Worm (Caenorhabditis elegans) whole organism, L3 larva: ENCODE measurements around the gene srw-56.

ENCODE experiments used
- ama-1 ChIP-seq: fragments of 150-350 bp; optimal IDR thresholded peaks from 2 replicates; lab custom pipeline; 2018
- ceh-9 ChIP-seq: sonication (generic microtip); optimal IDR thresholded peaks from 2 replicates; lab custom pipeline; 2018; ENCODE audit warnings: missing biosample characterization, missing genetic modification characterization
- fkh-10 ChIP-seq: sonication (generic microtip); optimal IDR thresholded peaks from 2 replicates; lab custom pipeline; 2017; ENCODE audit warnings: missing biosample characterization, missing genetic modification reagents, missing genetic modification characterization
- lin-39 ChIP-seq: fragments of 150-350 bp; optimal IDR thresholded peaks from 2 replicates; lab custom pipeline; 2018; ENCODE audit warnings: missing biosample characterization, missing genetic modification reagents, missing genetic modification characterization
- nhr-12 ChIP-seq: fragments of 150-350 bp; optimal IDR thresholded peaks from 2 replicates; lab custom pipeline; 2014; ENCODE audit warnings: missing biosample characterization, missing genetic modification characterization
- nhr-76 ChIP-seq: fragments of 150-350 bp; sonication (generic microtip); optimal IDR thresholded peaks from 5 replicates; lab custom pipeline; 2014; ENCODE audit warnings: missing biosample characterization, missing genetic modification characterization
- nhr-77 ChIP-seq: fragments of 150-350 bp; optimal IDR thresholded peaks from 2 replicates; lab custom pipeline; 2014; ENCODE audit warnings: missing biosample characterization, missing genetic modification characterization
- pha-4 ChIP-seq: fragments of 150-350 bp; optimal IDR thresholded peaks from 2 replicates; lab custom pipeline; 2014; ENCODE audit warnings: missing biosample characterization, missing genetic modification reagents, missing genetic modification characterization
- pqm-1 ChIP-seq: fragments of 150-350 bp; optimal IDR thresholded peaks from 2 replicates; lab custom pipeline; 2017; ENCODE audit warnings: missing biosample characterization, missing genetic modification characterization, inconsistent platforms
- sea-2 ChIP-seq: fragments of 150-350 bp; sonication (generic microtip); optimal IDR thresholded peaks from 4 replicates; lab custom pipeline; 2014; ENCODE audit warnings: missing biosample characterization, missing genetic modification reagents, missing genetic modification characterization
- skn-1 ChIP-seq: fragments of 150-350 bp; optimal IDR thresholded peaks from 2 replicates; lab custom pipeline; 2014; ENCODE audit warnings: missing biosample characterization, missing genetic modification characterization
- ztf-11 ChIP-seq: fragments of 150-350 bp; optimal IDR thresholded peaks from 2 replicates; lab custom pipeline; 2014; ENCODE audit warnings: missing biosample characterization, missing genetic modification characterization

DNA sequence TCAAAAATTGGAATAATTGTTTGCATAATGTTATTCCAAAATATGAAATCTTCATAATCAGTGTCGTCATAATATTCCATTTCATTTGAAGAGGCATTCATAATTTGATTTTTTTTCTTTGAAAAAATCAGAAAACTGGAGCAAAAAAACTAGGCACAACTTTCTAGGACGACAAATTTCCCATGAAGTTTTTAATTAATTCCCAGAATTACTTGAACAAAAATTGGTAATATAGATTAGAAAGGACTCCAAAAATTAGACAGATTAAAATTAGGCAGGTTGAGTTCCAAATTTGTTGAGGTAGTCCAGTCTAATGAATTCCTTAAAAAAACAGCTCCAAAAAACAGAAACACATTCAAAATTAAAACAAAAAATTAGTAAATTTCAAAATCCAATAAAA lies 2.3 kb upstream of the srw-56 start, which contains the start of gene srw-57:
- TF ChIP-seq ceh-9 (tag; lab: Kevin White, UChicago) = no peak
- TF ChIP-seq pqm-1 (tag; lab: Kevin White, UChicago) = no peak
- no peak for TF ChIP-seq ama-1 (lab: Kevin White, UChicago)
- TF ChIP-seq pha-4 (tag; lab: Kevin White, UChicago) = no peak
- TF ChIP-seq fkh-10 (GFP tag; lab: Kevin White, UChicago) = no peak
- TF ChIP-seq sea-2 = no peak
- TF ChIP-seq nhr-77 = no peak
- no peak for TF ChIP-seq ztf-11 (tag; lab: Kevin White, UChicago)
- TF ChIP-seq nhr-12 (tag; lab: Kevin White, UChicago) = no peak
- no peak for TF ChIP-seq nhr-76 (tag; lab: Kevin White, UChicago)
- TF ChIP-seq lin-39 (tag; lab: Kevin White, UChicago) = no peak
- TF ChIP-seq skn-1 (tag; lab: Kevin White, UChicago) = no peak
